Worm (Caenorhabditis elegans) whole organism, L1 larva: ENCODE results near the gene pph-5.

ENCODE experiments used
- ceh-82 ChIP-seq, 3 experiments: fragments of 150-350 bp in 1 of 3; sonication (generic microtip) in 2 of 3; optimal IDR thresholded peaks; 2 replicates each; lab custom pipeline; 2014 to 2017; ENCODE audit warnings: missing biosample characterization in 3 of 3, missing genetic modification characterization in 3 of 3
- nhr-11 ChIP-seq: fragments of 150-350 bp; optimal IDR thresholded peaks from 2 replicates; lab custom pipeline; 2014; ENCODE audit warnings: missing biosample characterization, missing genetic modification characterization

DNA sequence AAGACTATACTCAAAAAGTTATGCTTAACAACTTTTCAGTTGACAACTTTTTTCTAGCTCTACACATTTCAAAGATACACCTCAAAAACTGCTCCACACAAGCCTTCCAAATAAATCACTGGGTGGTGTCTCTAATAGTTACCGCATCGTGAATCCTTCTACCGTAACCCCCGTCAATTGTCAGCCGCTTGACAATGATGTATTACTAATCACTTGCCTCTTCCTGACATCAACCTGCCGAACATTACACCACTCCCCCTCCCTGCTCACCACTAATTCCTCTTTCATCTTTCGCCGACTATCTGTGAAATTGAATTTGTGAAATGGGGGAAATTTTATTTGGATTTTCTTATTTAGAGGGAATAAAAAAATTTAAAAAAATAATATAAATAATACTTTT, 8.7 kb upstream of the pph-5 start:
- TF ChIP-seq ceh-82 (tag; optimal IDR thresholded peaks at IDR 0.05; lab: Kevin White, UChicago), result no peak
- TF ChIP-seq nhr-11 (tag; lab: Kevin White, UChicago), result no peak
